Worm (Caenorhabditis elegans) whole organism, L4 larva: ENCODE measurements around the gene kin-26.

Source experiments
- F26F4.8 ChIP-seq: fragments of 200-800 bp; sonication (Bioruptor generic); conservative IDR thresholded peaks from 2 replicates; pipeline ENCODE4 v1.3.6; 2022; ENCODE audit warnings: missing genetic modification characterization, missing compliant biosample characterization
- R02D3.7 ChIP-seq: fragments of 150-350 bp; sonication (generic microtip); optimal IDR thresholded peaks from 3 replicates; lab custom pipeline; 2014; ENCODE audit warnings: missing biosample characterization, missing genetic modification characterization
- T20F7.1 ChIP-seq: fragments of 200-800 bp; sonication (Bioruptor generic); optimal IDR thresholded peaks from 2 replicates; lab custom pipeline; 2018; ENCODE audit warnings: mild to moderate bottlenecking, missing genetic modification characterization, missing compliant biosample characterization
- Y105C5A.15 ChIP-seq: fragments of 200-800 bp; sonication (Bioruptor generic); IDR thresholded peaks from 2 replicates; pipeline ENCODE4 v1.3.6; 2022; ENCODE audit warnings: missing genetic modification characterization, missing compliant biosample characterization
- Y75B8A.6 ChIP-seq: fragments of 200-800 bp; sonication (Bioruptor generic); IDR thresholded peaks from 2 replicates; pipeline ENCODE4 v1.3.6; 2022; ENCODE audit warnings: missing genetic modification reagents, missing genetic modification characterization, missing compliant biosample characterization
- ZK546.5 ChIP-seq, 2 experiments: sonication (generic microtip); optimal IDR thresholded peaks; 2 replicates each; lab custom pipeline; 2017; ENCODE audit warnings: missing biosample characterization in 2 of 2, missing genetic modification characterization in 2 of 2
- aha-1 ChIP-seq: fragments of 150-350 bp; peaks from one replicate; lab custom pipeline; 2014; ENCODE audit warnings: missing biosample characterization, missing genetic modification characterization
- aly-2 ChIP-seq: sonication (generic microtip); optimal IDR thresholded peaks from 2 replicates; lab custom pipeline; 2018; ENCODE audit warnings: missing biosample characterization, missing genetic modification characterization
- arid-1 ChIP-seq: fragments of 200-800 bp; sonication (Bioruptor generic); conservative IDR thresholded peaks from 2 replicates; pipeline ENCODE4 v1.3.6; 2022; ENCODE audit warnings: missing genetic modification reagents, missing genetic modification characterization, missing compliant biosample characterization
- ceh-32 ChIP-seq: sonication (generic microtip); optimal IDR thresholded peaks from 2 replicates; lab custom pipeline; 2016; ENCODE audit warnings: mild to moderate bottlenecking, missing genetic modification characterization, missing compliant biosample characterization; ENCODE audit not compliant: poor library complexity
- ceh-44 ChIP-seq: fragments of 200-800 bp; sonication (Bioruptor generic); IDR thresholded peaks from 2 replicates; pipeline ENCODE4 v1.3.6; 2022; ENCODE audit warnings: missing genetic modification reagents, missing genetic modification characterization, missing compliant biosample characterization
- cey-2 ChIP-seq: sonication (generic microtip); optimal IDR thresholded peaks from 3 replicates; lab custom pipeline; 2017; ENCODE audit warnings: missing genetic modification characterization, mild to moderate bottlenecking, missing compliant biosample characterization, antibody characterized with exemption, borderline replicate concordance; ENCODE audit not compliant: insufficient read depth
- ctbp-1 ChIP-seq: fragments of 200-800 bp; sonication (Bioruptor generic); IDR thresholded peaks from 2 replicates; pipeline ENCODE4 v1.3.6; 2022; ENCODE audit warnings: missing genetic modification reagents, missing genetic modification characterization, missing compliant biosample characterization
- daf-12 ChIP-seq: fragments of 150-350 bp; optimal IDR thresholded peaks from 2 replicates; lab custom pipeline; 2014; ENCODE audit warnings: missing biosample characterization, missing genetic modification reagents, missing genetic modification characterization
- daf-19 ChIP-seq: fragments of 200-800 bp; sonication (Bioruptor generic); conservative IDR thresholded peaks from 2 replicates; pipeline ENCODE4 v1.3.6; 2022; ENCODE audit warnings: missing genetic modification characterization, missing compliant biosample characterization
- dpl-1 ChIP-seq: fragments of 150-350 bp; optimal IDR thresholded peaks from 2 replicates; lab custom pipeline; 2014; ENCODE audit warnings: missing biosample characterization, missing genetic modification reagents, missing genetic modification characterization
- duxl-1 ChIP-seq: sonication (generic microtip); optimal IDR thresholded peaks from 2 replicates; lab custom pipeline; 2016; ENCODE audit warnings: mild to moderate bottlenecking, missing genetic modification characterization, moderate library complexity, missing compliant biosample characterization; ENCODE audit not compliant: poor library complexity
- dve-1 ChIP-seq: sonication (generic microtip); optimal IDR thresholded peaks from 2 replicates; lab custom pipeline; 2017; ENCODE audit warnings: antibody characterized with exemption, mild to moderate bottlenecking, missing genetic modification characterization, missing compliant biosample characterization; ENCODE audit not compliant: insufficient read depth
- egl-27 ChIP-seq: sonication (generic microtip); optimal IDR thresholded peaks from 3 replicates; lab custom pipeline; 2017; ENCODE audit warnings: missing biosample characterization, missing genetic modification reagents, missing genetic modification characterization
- egl-43 ChIP-seq: fragments of 200-800 bp; sonication (Bioruptor generic); IDR thresholded peaks from 2 replicates; pipeline ENCODE4 v1.3.6; 2022; ENCODE audit warnings: missing genetic modification reagents, missing genetic modification characterization, missing compliant biosample characterization
- hlh-11 ChIP-seq: fragments of 200-800 bp; sonication (Bioruptor generic); optimal IDR thresholded peaks from 2 replicates; lab custom pipeline; 2018; ENCODE audit warnings: mild to moderate bottlenecking, missing genetic modification characterization, missing compliant biosample characterization
- hmg-1.1 ChIP-seq: fragments of 200-800 bp; sonication (Bioruptor generic); IDR thresholded peaks from 2 replicates; pipeline ENCODE4 v1.3.6; 2022; ENCODE audit warnings: missing genetic modification reagents, missing genetic modification characterization, missing compliant biosample characterization
- jun-1 ChIP-seq: fragments of 150-350 bp; optimal IDR thresholded peaks from 2 replicates; lab custom pipeline; 2014; ENCODE audit warnings: missing biosample characterization, missing genetic modification reagents, missing genetic modification characterization
- lin-13 ChIP-seq: fragments of 150-350 bp; optimal IDR thresholded peaks from 2 replicates; lab custom pipeline; 2014; ENCODE audit warnings: missing biosample characterization, missing genetic modification reagents, missing genetic modification characterization
- lin-38 ChIP-seq: fragments of 200-800 bp; sonication (Bioruptor generic); IDR thresholded peaks from 2 replicates; pipeline ENCODE4 v1.3.6; 2022; ENCODE audit warnings: missing genetic modification reagents, missing genetic modification characterization, missing compliant biosample characterization
- lir-3 ChIP-seq: sonication (generic microtip); optimal IDR thresholded peaks from 2 replicates; lab custom pipeline; 2016; ENCODE audit warnings: mild to moderate bottlenecking, missing genetic modification characterization, missing compliant biosample characterization
- mxl-2 ChIP-seq: fragments of 200-800 bp; sonication (Bioruptor generic); conservative IDR thresholded peaks from 2 replicates; pipeline ENCODE4 v1.3.6; 2022; ENCODE audit warnings: missing genetic modification reagents, missing genetic modification characterization, missing compliant biosample characterization
- mxl-3 ChIP-seq: fragments of 200-800 bp; sonication (Bioruptor generic); optimal IDR thresholded peaks from 2 replicates; lab custom pipeline; 2018; ENCODE audit warnings: mild to moderate bottlenecking, missing genetic modification characterization, missing compliant biosample characterization
- nhr-11 ChIP-seq: fragments of 150-350 bp; optimal IDR thresholded peaks from 2 replicates; lab custom pipeline; 2014; ENCODE audit warnings: missing biosample characterization, missing genetic modification characterization
- nhr-111 ChIP-seq: fragments of 200-800 bp; sonication (Bioruptor generic); optimal IDR thresholded peaks from 2 replicates; lab custom pipeline; 2018; ENCODE audit warnings: mild to moderate bottlenecking, missing genetic modification characterization, missing compliant biosample characterization
- nhr-237 ChIP-seq: sonication (generic microtip); optimal IDR thresholded peaks from 2 replicates; lab custom pipeline; 2017; ENCODE audit warnings: missing biosample characterization, missing genetic modification characterization
- nhr-28 ChIP-seq: fragments of 150-350 bp; optimal IDR thresholded peaks from 2 replicates; lab custom pipeline; 2014; ENCODE audit warnings: missing biosample characterization, missing genetic modification characterization
- nhr-76 ChIP-seq: fragments of 150-350 bp; optimal IDR thresholded peaks from 2 replicates; lab custom pipeline; 2014; ENCODE audit warnings: missing biosample characterization, missing genetic modification characterization
- pha-4 ChIP-seq, 2 experiments: fragments of 150-350 bp in 1 of 2; fragments of 200-800 bp in 1 of 2; sonication (Bioruptor generic) in 1 of 2; IDR thresholded peaks in 1 of 2; optimal IDR thresholded peaks in 1 of 2; 2 replicates each; pipeline versions ENCODE4 v1.3.6 to Lab custom; 2014 to 2022; ENCODE audit warnings: missing genetic modification characterization in 2 of 2, missing genetic modification reagents in 2 of 2, missing biosample characterization in 1 of 2, missing compliant biosample characterization in 1 of 2
- set-16 ChIP-seq: fragments of 200-800 bp; sonication (Bioruptor generic); IDR thresholded peaks from 2 replicates; pipeline ENCODE4 v1.3.6; 2022; ENCODE audit warnings: missing genetic modification reagents, missing genetic modification characterization, missing compliant biosample characterization
- skn-1 ChIP-seq: fragments of 150-350 bp; optimal IDR thresholded peaks from 2 replicates; lab custom pipeline; 2014; ENCODE audit warnings: missing biosample characterization, missing genetic modification characterization
- spr-1 ChIP-seq: sonication (generic microtip); optimal IDR thresholded peaks from 2 replicates; lab custom pipeline; 2016; ENCODE audit warnings: mild to moderate bottlenecking, missing genetic modification characterization, missing compliant biosample characterization
- tag-97 ChIP-seq: fragments of 200-800 bp; sonication (Bioruptor generic); IDR thresholded peaks from 2 replicates; pipeline ENCODE4 v1.3.6; 2022; ENCODE audit warnings: missing genetic modification characterization, missing compliant biosample characterization
- unc-130 ChIP-seq: sonication (generic microtip); optimal IDR thresholded peaks from 2 replicates; lab custom pipeline; 2016; ENCODE audit warnings: missing genetic modification reagents, missing genetic modification characterization, missing compliant biosample characterization
- unc-39 ChIP-seq: sonication (generic microtip); optimal IDR thresholded peaks from 2 replicates; lab custom pipeline; 2017; ENCODE audit warnings: missing biosample characterization, missing genetic modification characterization
- unc-62 ChIP-seq, 3 experiments: fragments of 150-350 bp in 1 of 3; sonication (generic microtip); optimal IDR thresholded peaks in 2 of 3; peaks in 1 of 3; 1 replicate in 1 of 3; 2 replicates in 2 of 3; lab custom pipeline; 2014 to 2017; ENCODE audit warnings: missing biosample characterization in 3 of 3, missing genetic modification characterization in 3 of 3, missing genetic modification reagents in 3 of 3, missing genotype in 1 of 3
- zfp-2 ChIP-seq: sonication (generic microtip); optimal IDR thresholded peaks from 2 replicates; lab custom pipeline; 2016; ENCODE audit warnings: mild to moderate bottlenecking, missing genetic modification characterization, missing compliant biosample characterization
- ztf-11 ChIP-seq: fragments of 150-350 bp; optimal IDR thresholded peaks from 2 replicates; lab custom pipeline; 2014; ENCODE audit warnings: missing biosample characterization, missing genetic modification characterization

Gene kin-26

DNA sequence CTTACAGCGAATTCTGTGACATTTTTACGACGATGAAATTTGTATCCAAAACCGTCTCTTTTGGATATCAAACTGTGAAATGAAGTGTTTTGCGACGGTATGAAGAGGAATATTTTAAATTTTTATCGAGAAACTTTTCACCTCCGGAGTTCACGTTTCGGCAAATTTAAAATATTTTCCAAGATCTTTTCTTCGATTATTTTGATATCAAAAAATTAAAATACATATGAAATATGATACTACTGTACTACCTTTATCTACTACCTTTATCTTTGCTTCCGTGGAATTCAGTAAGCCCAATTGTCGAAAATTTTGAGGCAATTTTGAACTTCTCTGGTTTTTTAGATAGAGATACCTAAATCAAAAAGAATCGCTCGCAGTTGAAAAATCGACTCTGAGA lies at the start of gene kin-26:
Gene kin-26 (minus strand): TSS at position 101 of the 400 bp plus-strand sequence.
- no peak for TF ChIP-seq dve-1 (tag; lab: Kevin White, UChicago)
- TF ChIP-seq nhr-237 (tag; lab: Kevin White, UChicago), result no peak
- no peak for TF ChIP-seq egl-43 (GFP tag; lab: Robert Waterston, UW)
- TF ChIP-seq egl-27 (tag; lab: Kevin White, UChicago), result no peak
- no peak for TF ChIP-seq jun-1
- TF ChIP-seq F26F4.8 (GFP tag; lab: Robert Waterston, UW), result no peak
- no peak for TF ChIP-seq hmg-1.1 (GFP tag; lab: Robert Waterston, UW)
- TF ChIP-seq skn-1, result no peak
- TF ChIP-seq daf-12 (tag; lab: Kevin White, UChicago), result no peak
- no peak for TF ChIP-seq T20F7.1 (GFP tag; lab: Kevin White, UChicago)
- no peak for TF ChIP-seq Y75B8A.6 (GFP tag; lab: Robert Waterston, UW)
- TF ChIP-seq lin-13 (GFP tag; lab: Kevin White, UChicago), result no peak
- TF ChIP-seq ZK546.5 (tag; optimal IDR thresholded peaks at IDR 0.05; lab: Kevin White, UChicago), result no peak
- TF ChIP-seq nhr-111 (GFP tag; lab: Kevin White, UChicago), result no peak
- TF ChIP-seq R02D3.7 (tag; lab: Kevin White, UChicago), result no peak

DNA sequence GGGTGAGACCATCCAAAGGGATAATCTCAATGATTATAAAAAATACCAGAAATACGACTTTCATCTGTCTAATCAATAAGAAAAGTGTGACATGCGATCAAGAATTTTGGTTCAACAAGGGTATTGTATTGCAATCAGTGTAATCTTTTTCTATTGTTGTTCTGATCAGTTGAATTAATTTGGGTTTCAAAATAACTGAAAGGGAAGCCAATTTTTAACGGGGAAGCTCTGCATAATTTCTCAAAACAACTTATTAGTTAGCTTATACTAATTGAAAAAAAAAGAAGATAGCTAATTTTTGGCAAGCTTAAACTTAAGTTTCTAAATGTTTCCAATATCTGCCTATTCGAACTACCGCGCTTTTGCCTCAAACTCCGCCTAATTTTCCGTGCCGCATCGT lies 49.5 kb upstream of the kin-26 start, which contains the start of gene C49H3.12:
Gene C49H3.12 (minus strand): TSS at position 101 of the 400 bp plus-strand sequence.
- TF ChIP-seq set-16 (GFP tag; lab: Robert Waterston, UW) (no peak), dpl-1 (GFP tag; lab: Kevin White, UChicago) (no peak), tag-97 (GFP tag; lab: Robert Waterston, UW) (no peak), nhr-11 (tag; lab: Kevin White, UChicago) (no peak), aha-1 (tag; lab: Kevin White, UChicago) (peak; percentile 20), egl-27 (tag; lab: Kevin White, UChicago) (no peak), aly-2 (tag; lab: Kevin White, UChicago) (no peak), hlh-11 (tag; lab: Kevin White, UChicago) (no peak), arid-1 (GFP tag; lab: Robert Waterston, UW) (no peak)
- TF ChIP-seq, all 104 proteins: peak for 1

DNA sequence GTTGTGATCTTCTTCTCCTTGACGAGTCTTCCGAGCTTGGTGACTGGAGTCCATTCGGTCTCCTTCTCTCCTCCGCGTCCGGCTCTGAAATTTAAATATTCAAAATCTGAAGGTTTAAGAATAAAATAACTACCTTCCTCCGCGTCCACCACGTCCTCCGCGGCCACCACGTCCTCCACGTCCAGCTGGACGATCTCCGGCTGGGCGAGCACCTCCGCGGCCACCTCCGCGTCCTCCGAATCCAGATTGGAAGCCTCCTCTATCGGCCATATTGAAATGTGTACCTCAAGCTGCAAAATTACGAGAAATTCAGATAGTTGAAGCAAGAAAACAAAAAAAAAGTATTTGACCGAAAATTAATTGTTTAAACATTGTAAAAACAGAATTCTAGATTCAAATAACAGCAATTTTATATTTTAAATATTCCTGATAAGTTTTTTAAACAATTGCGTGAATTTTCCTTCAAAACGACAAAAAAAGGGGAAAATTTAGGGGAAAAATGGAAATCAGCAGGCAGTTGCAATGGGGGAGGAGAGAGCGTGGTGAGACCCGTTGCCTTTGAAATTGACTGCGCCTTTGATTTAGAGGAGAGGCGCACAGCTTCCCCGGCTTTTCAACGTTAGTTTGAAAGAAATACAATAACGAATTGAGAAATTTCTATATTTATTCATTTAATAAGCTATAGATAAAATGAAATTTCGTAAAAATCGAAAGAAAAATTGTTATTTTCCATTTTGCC lies 48.6 kb upstream of the kin-26 start, which contains the start of gene rps-2:
Gene rps-2 (minus strand): TSS at position 290 of the 739 bp plus-strand sequence.
- TF ChIP-seq lin-38 (GFP tag; lab: Robert Waterston, UW) (no peak), ctbp-1 (GFP tag; lab: Robert Waterston, UW) (no peak), jun-1 (no peak), ceh-44 (GFP tag; lab: Robert Waterston, UW) (no peak), ceh-32 (tag; lab: Kevin White, UChicago) (no peak), nhr-28 (tag; lab: Kevin White, UChicago) (no peak), hlh-11 (tag; lab: Kevin White, UChicago) (no peak), nhr-76 (tag; lab: Kevin White, UChicago) (no peak), set-16 (GFP tag; lab: Robert Waterston, UW) (peak; percentile 87; the same call in 1 of the 2 replicates), unc-39 (no peak), spr-1 (no peak), zfp-2 (tag; lab: Kevin White, UChicago) (no peak), dve-1 (tag; lab: Kevin White, UChicago) (no peak), daf-19 (GFP tag; lab: Robert Waterston, UW) (no peak), cey-2 (no peak), mxl-3 (no peak), mxl-2 (GFP tag; lab: Robert Waterston, UW) (no peak), pha-4 (GFP tag; IDR thresholded peaks at IDR 0.05; lab: Robert Waterston, UW) (0 out of 2 replicates have a peak, but pooled peaks have one; percentile 20), pha-4 (tag; optimal IDR thresholded peaks at IDR 0.05; lab: Kevin White, UChicago) (no peak), nhr-237 (tag; lab: Kevin White, UChicago) (no peak), unc-130 (GFP tag; lab: Kevin White, UChicago) (no peak), lir-3 (tag; lab: Kevin White, UChicago) (no peak), ztf-11 (tag; lab: Kevin White, UChicago) (no peak), nhr-111 (GFP tag; lab: Kevin White, UChicago) (no peak), lin-13 (GFP tag; lab: Kevin White, UChicago) (no peak), unc-62 (GFP tag; optimal IDR thresholded peaks at IDR 0.05 in 1 of 2; lab: Kevin White, UChicago) (peak in 1 of 2 experiments; percentile 36), unc-62 (tag; optimal IDR thresholded peaks at IDR 0.05; lab: Kevin White, UChicago) (no peak), duxl-1 (tag; lab: Kevin White, UChicago) (no peak), hmg-1.1 (GFP tag; lab: Robert Waterston, UW) (0 out of 2 replicates have a peak, but pooled peaks have one; percentile 25), Y105C5A.15 (no peak)
